Fruit fly (Drosophila melanogaster) whole organism, wandering third instar larva: Measurements from ENCODE around the gene CG5399.
A peak's percentile ranks its signal among the peaks of the same experiment; 100 is the strongest.

Source experiments
- Abd-B ChIP-seq: fragments of >200 bp; optimal IDR thresholded peaks from 2 replicates; lab custom pipeline; 2017; ENCODE audit warnings: missing biosample characterization, missing genetic modification characterization
- CG32264 ChIP-seq: fragments of 200-800 bp; sonication (Bioruptor generic); optimal IDR thresholded peaks from 2 replicates; lab custom pipeline; 2016; ENCODE audit warnings: missing biosample characterization, missing genetic modification characterization
- Dfd ChIP-seq: fragments of >200 bp; optimal IDR thresholded peaks from 2 replicates; lab custom pipeline; 2017; ENCODE audit warnings: missing biosample characterization, missing genetic modification characterization
- Dif ChIP-seq: fragments of 200-275, 200-300 bp; sonication (Bioruptor generic); optimal IDR thresholded peaks from 2 replicates; lab custom pipeline; 2018; ENCODE audit warnings: missing biosample characterization, missing genetic modification characterization; ENCODE audit not compliant: partially characterized antibody
- GATAd ChIP-seq: sonication (Bioruptor generic); optimal IDR thresholded peaks from 2 replicates; lab custom pipeline; 2016; ENCODE audit warnings: missing biosample characterization, missing genetic modification characterization
- HLH106 ChIP-seq: fragments of 200-800 bp; optimal IDR thresholded peaks from 3 replicates; lab custom pipeline; 2019; ENCODE audit warnings: missing biosample characterization, mild to moderate bottlenecking, missing genetic modification characterization, moderate library complexity
- Hnf4 ChIP-seq: fragments of 200-800 bp; sonication (Bioruptor generic); optimal IDR thresholded peaks from 2 replicates; lab custom pipeline; 2016; ENCODE audit warnings: missing biosample characterization, mild to moderate bottlenecking, missing genetic modification characterization
- Hr78 ChIP-seq: fragments of >200 bp; optimal IDR thresholded peaks from 2 replicates; lab custom pipeline; 2017; ENCODE audit warnings: missing biosample characterization, missing genetic modification characterization
- Hr83 ChIP-seq: fragments of 200-300 bp; sonication (Bioruptor generic); optimal IDR thresholded peaks from 2 replicates; lab custom pipeline; 2016; ENCODE audit warnings: missing biosample characterization, mild to moderate bottlenecking, missing genetic modification characterization, moderate library complexity; ENCODE audit not compliant: poor library complexity, severe bottlenecking
- Jra ChIP-seq: sonication (Bioruptor generic); optimal IDR thresholded peaks from 2 replicates; lab custom pipeline; 2016; ENCODE audit warnings: missing biosample characterization, missing genetic modification characterization
- Mio ChIP-seq: sonication (Bioruptor generic); optimal IDR thresholded peaks from 2 replicates; lab custom pipeline; 2016; ENCODE audit warnings: missing biosample characterization, missing genetic modification characterization
- Myc ChIP-seq: fragments of >200 bp; optimal IDR thresholded peaks from 2 replicates; lab custom pipeline; 2017
- N ChIP-seq: fragments of >200 bp; optimal IDR thresholded peaks from 2 replicates; lab custom pipeline; 2018; ENCODE audit warnings: missing biosample characterization, missing external identifiers, missing genetic modification characterization
- OdsH ChIP-seq: fragments of 200-800 bp; sonication (Bioruptor generic); optimal IDR thresholded peaks from 2 replicates; lab custom pipeline; 2016; ENCODE audit warnings: missing biosample characterization, mild to moderate bottlenecking, missing genetic modification characterization
- Rel ChIP-seq, 2 experiments: fragments of 200-800 bp; sonication (Bioruptor generic) in 1 of 2; optimal IDR thresholded peaks; 2 replicates in 1 of 2; 3 replicates in 1 of 2; lab custom pipeline; 2016 to 2019; ENCODE audit warnings: mild to moderate bottlenecking in 2 of 2, missing biosample characterization in 2 of 2, missing genetic modification characterization in 2 of 2, moderate library complexity in 1 of 2
- Sp1 ChIP-seq: fragments of 200-800 bp; sonication (Bioruptor generic); optimal IDR thresholded peaks from 3 replicates; lab custom pipeline; 2019; ENCODE audit warnings: missing biosample characterization, mild to moderate bottlenecking, missing genetic modification characterization, moderate library complexity
- Vsx2 ChIP-seq: fragments of 200-300, 225-300 bp; sonication (Bioruptor generic); optimal IDR thresholded peaks from 2 replicates; lab custom pipeline; 2018; ENCODE audit warnings: missing biosample characterization, missing genetic modification characterization; ENCODE audit not compliant: partially characterized antibody
- br ChIP-seq: fragments of 200-800 bp; sonication (Bioruptor generic); optimal IDR thresholded peaks from 2 replicates; lab custom pipeline; 2016; ENCODE audit warnings: missing biosample characterization, missing genetic modification characterization
- fru ChIP-seq: fragments of 200-800 bp; sonication (Bioruptor generic); optimal IDR thresholded peaks from 3 replicates; lab custom pipeline; 2016; ENCODE audit warnings: missing biosample characterization, mild to moderate bottlenecking, missing genetic modification characterization
- h ChIP-seq: fragments of 200-800 bp; sonication (Bioruptor generic); optimal IDR thresholded peaks from 3 replicates; lab custom pipeline; 2016; ENCODE audit warnings: missing biosample characterization, mild to moderate bottlenecking, missing genetic modification characterization
- pan ChIP-seq: fragments of >200 bp; optimal IDR thresholded peaks from 2 replicates; lab custom pipeline; 2017
- psq ChIP-seq: fragments of 200-800 bp; sonication (Bioruptor generic); optimal IDR thresholded peaks from 3 replicates; lab custom pipeline; 2017; ENCODE audit warnings: missing biosample characterization, mild to moderate bottlenecking, missing genetic modification characterization, moderate library complexity
- rgr ChIP-seq: fragments of 200-800 bp; sonication (Bioruptor generic); optimal IDR thresholded peaks from 3 replicates; lab custom pipeline; 2016; ENCODE audit warnings: missing biosample characterization, mild to moderate bottlenecking, missing genetic modification characterization
- sage ChIP-seq: fragments of 200-800 bp; sonication (Bioruptor generic); optimal IDR thresholded peaks from 2 replicates; lab custom pipeline; 2016; ENCODE audit warnings: missing biosample characterization, mild to moderate bottlenecking, missing genetic modification characterization
- sv ChIP-seq: fragments of 200-800 bp; sonication (Bioruptor generic); optimal IDR thresholded peaks from 3 replicates; lab custom pipeline; 2016; ENCODE audit warnings: missing biosample characterization, missing genetic modification characterization
- tai ChIP-seq: sonication (Bioruptor generic); optimal IDR thresholded peaks from 2 replicates; lab custom pipeline; 2016; ENCODE audit warnings: missing biosample characterization, missing genetic modification characterization
- woc ChIP-seq: sonication (Bioruptor generic); optimal IDR thresholded peaks from 2 replicates; lab custom pipeline; 2016; ENCODE audit warnings: missing biosample characterization, mild to moderate bottlenecking, missing genetic modification characterization

The CG5399 gene

DNA sequence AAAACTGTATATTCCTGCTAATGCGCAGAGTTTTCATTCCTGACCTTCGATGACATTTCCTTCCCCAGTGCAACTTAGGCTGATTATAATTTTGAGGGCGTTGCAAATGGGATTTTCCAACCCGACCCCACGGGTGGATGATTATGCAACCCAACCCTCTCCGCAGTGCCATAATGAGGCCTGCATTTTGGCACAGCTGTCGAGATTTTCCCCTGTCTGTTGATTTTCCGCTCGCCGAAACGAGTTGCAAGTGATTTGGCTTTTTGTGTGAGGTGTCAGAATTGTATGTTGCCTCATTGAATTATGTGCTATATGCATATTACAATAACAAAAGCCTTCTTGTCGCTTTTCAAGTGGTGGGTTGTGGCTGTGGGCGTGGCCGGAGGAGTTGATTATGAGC lies 22.7 kb upstream of the CG5399 start:
- no peak for TF ChIP-seq h
- no peak for TF ChIP-seq Abd-B
- no peak for TF ChIP-seq sv (GFP tag; lab: Kevin White, UChicago)
- no peak for TF ChIP-seq Vsx2 (GFP tag; lab: Kevin White, UChicago)
- no peak for TF ChIP-seq pan (lab: Kevin White, UChicago)

DNA sequence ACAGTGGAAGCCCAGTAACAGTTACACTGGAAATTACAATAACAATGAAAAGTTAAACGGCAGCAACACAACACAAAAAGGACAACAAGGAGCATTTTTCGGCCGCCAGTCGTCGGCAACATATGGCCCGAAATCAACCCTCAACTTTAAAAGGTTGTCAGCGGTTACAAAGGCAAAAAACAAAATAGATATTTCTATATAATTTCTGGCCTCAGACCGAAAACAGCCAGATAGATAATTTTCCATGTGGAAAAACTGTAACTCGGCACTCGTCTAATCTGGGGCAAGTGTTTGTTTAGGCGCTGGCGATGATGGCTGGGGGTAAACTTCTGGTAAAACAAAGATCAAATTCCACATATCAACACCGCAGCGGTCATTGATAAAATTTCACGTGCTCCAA lies 21.8 kb upstream of the CG5399 start:
- no peak for TF ChIP-seq N (GFP tag; lab: Kevin White, UChicago)
- no peak for TF ChIP-seq Hr83 (GFP tag; lab: Kevin White, UChicago)
- TF ChIP-seq Jra (GFP tag; lab: Kevin White, UChicago), result no peak
- no peak for TF ChIP-seq woc (GFP tag; lab: Kevin White, UChicago)
- TF ChIP-seq Dfd (GFP tag; lab: Kevin White, UChicago), result no peak
- no peak for TF ChIP-seq CG32264 (GFP tag; lab: Kevin White, UChicago)

DNA sequence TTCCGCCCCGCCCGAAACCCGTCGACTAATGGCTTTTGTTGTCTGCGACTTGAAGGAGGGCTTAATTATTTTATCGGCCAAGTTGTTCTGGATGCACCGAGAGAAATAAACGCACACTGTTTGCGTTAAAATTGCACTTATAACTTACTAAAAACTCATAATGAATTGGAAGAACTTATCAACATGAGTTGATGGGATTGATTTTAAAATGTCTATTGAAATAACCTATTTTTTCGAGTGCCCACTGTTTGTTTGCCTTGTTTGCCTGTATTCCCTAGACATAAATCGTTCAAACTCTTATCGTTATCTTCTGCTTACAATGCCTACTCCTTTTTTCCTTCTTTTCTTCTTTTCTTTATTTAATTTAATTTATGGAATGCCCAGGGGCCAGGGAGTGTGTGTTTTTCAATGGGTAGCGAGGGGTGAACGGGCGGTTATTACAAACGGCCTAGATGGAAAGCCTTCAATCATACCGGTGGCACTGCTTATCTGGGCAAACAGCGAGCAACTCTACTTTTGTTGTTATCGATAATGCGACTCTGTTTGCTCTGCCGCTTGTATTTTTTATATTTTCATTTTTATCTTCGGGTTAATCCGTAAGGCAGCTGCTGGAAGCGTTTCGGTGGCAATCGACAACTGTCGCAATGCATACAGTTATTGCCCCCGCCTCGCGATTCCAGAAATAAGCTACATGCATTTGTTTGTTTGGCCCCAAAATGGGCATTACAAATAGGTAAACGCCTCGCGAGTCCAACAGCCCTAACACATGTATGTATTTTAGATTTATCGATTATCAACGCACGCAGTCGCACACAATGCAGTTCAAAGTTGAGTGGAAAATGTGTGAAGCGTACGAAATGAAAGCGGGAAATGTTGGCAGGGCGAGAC lies 18.6 kb upstream of the CG5399 start:
- no peak for TF ChIP-seq Abd-B
- TF ChIP-seq Vsx2 (GFP tag; lab: Kevin White, UChicago), result no peak
- TF ChIP-seq sv (GFP tag; lab: Kevin White, UChicago), result peak; percentile 18
- TF ChIP-seq sage (GFP tag; lab: Kevin White, UChicago), result no peak
- no peak for TF ChIP-seq tai (GFP tag; lab: Kevin White, UChicago)

DNA sequence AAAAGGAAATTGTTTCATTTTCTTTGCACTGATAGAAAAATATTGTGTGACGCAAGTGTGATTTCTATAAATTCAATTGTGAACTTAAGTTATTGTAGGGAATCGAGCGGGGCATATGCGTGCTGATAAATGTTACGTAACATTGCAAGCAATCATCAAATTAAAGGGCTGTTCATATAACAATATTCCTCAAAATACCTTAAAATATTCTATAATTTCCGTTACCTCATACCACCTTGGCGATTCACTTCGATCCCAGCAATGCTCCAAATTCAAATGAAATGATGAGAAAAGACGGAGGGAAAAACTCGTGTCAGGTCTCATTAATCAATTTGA lies 18.0 kb upstream of the CG5399 start:
- TF ChIP-seq CG32264 (GFP tag; lab: Kevin White, UChicago), result no peak
- no peak for TF ChIP-seq fru (GFP tag; lab: Kevin White, UChicago)
- TF ChIP-seq rgr (GFP tag; lab: Kevin White, UChicago), result no peak
- TF ChIP-seq Hnf4, result no peak
- no peak for TF ChIP-seq br
- TF ChIP-seq sv (GFP tag; lab: Kevin White, UChicago), result no peak
- TF ChIP-seq Dfd (GFP tag; lab: Kevin White, UChicago), result no peak
- TF ChIP-seq sage (GFP tag; lab: Kevin White, UChicago), result no peak
- no peak for TF ChIP-seq OdsH
- no peak for TF ChIP-seq Myc

DNA sequence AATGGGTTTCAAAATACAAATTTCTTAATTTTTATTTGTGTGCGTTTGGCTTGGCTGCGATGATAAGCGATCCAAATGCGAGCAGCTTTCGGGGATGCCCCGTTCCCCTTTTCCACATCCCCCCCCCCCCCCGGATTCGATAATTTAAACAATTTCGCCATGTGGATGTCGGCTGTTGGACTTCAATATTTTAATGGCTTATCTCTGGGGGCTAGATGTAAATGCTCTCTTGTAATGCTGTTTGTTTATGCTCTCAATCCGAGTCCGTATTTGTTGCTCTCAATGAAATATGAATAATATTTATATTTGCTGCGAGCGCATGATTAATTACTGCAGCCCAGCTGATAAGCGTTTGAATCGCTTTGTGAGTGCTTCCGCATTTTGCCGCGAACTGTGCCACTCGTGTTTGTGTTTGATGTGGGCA lies 17.5 kb upstream of the CG5399 start:
- TF ChIP-seq Rel (GFP tag; optimal IDR thresholded peaks at IDR 0.05; lab: Kevin White, UChicago) (no peak), Rel (tag; optimal IDR thresholded peaks at IDR 0.05; lab: Kevin White, UChicago) (peak; percentile 95), CG32264 (GFP tag; lab: Kevin White, UChicago) (no peak), HLH106 (no peak), Myc (no peak), psq (GFP tag; lab: Kevin White, UChicago) (no peak), Mio (GFP tag; lab: Kevin White, UChicago) (no peak), Dif (GFP tag; lab: Kevin White, UChicago) (no peak)

DNA sequence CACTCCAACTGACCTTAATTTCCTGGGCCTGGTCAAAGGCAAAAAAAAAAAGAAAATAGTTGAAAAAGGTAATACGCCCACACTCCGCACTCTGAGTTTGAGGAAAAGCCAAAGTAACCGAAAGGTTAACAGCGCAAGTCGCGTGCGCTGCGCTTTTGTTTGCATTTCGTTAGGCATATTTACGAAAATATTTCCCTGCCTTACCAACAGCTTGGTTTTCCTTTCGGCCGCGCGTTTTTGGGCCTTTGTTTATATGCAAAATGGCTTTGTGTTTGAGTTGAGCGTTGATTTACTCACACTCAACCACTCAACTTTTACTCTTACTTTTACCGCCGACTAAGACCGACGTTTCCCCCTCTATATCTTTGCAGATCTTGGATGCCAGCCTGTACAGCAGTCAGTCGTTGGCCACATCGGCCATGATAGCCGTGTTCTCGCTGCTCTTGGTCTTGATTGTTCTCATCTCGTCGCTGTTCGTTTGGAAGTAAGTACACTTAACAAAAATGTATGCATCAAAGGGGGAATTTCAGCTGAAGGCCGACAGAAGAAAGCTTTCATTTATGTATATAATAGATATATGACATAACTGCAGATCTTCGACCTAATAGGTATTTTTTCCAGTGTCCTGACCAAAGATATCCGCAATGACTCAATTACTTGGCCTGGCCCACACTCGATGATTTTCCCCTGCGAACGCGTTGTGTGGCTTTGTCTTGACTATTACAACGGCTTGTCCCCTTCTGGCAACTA lies 16.1 kb upstream of the CG5399 start:
- TF ChIP-seq tai (GFP tag; lab: Kevin White, UChicago), result no peak
- no peak for TF ChIP-seq CG32264 (GFP tag; lab: Kevin White, UChicago)

DNA sequence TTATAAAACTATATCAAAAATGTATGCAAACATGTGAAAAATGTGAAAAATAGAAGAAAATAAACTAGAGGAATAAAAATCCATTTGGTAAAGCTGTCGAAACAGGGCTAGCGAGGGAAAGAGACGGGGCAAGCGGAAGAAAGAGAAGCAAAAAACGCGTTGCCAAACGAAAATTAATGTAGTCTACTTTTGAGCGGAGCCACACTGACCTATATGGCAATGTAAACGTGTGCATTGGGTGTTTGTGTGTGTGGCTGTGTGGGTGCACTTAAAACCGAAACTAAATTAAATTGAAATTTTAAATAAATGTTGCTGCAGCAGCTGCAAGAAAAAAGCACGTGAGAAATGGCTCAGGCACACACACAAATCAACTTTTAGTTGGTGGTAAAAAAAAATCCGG lies 15.1 kb upstream of the CG5399 start:
- TF ChIP-seq Hr78 (GFP tag; lab: Kevin White, UChicago) (no peak), CG32264 (GFP tag; lab: Kevin White, UChicago) (no peak), Abd-B (no peak), HLH106 (no peak), Sp1 (GFP tag; lab: Kevin White, UChicago) (no peak), GATAd (no peak)
